Fruit fly (Drosophila melanogaster) whole organism, wandering third instar larva: ENCODE data around the gene Mst77F.

ENCODE experiments used
- Abd-B ChIP-seq: fragments of >200 bp; optimal IDR thresholded peaks from 2 replicates; lab custom pipeline; 2017; ENCODE audit warnings: missing biosample characterization, missing genetic modification characterization
- CG32264 ChIP-seq: fragments of 200-800 bp; sonication (Bioruptor generic); optimal IDR thresholded peaks from 2 replicates; lab custom pipeline; 2016; ENCODE audit warnings: missing biosample characterization, missing genetic modification characterization
- CG9705 ChIP-seq: fragments of 200-800 bp; sonication (Bioruptor generic); optimal IDR thresholded peaks from 2 replicates; lab custom pipeline; 2018; ENCODE audit warnings: missing biosample characterization, mild to moderate bottlenecking, missing genetic modification characterization
- CrebA ChIP-seq: fragments of 200-800 bp; sonication (Bioruptor generic); optimal IDR thresholded peaks from 2 replicates; lab custom pipeline; 2016; ENCODE audit warnings: missing biosample characterization, mild to moderate bottlenecking, missing genetic modification characterization, borderline replicate concordance
- Dfd ChIP-seq: fragments of >200 bp; optimal IDR thresholded peaks from 2 replicates; lab custom pipeline; 2017; ENCODE audit warnings: missing biosample characterization, missing genetic modification characterization
- GATAd ChIP-seq: sonication (Bioruptor generic); optimal IDR thresholded peaks from 2 replicates; lab custom pipeline; 2016; ENCODE audit warnings: missing biosample characterization, missing genetic modification characterization
- HLH106 ChIP-seq: fragments of 200-800 bp; optimal IDR thresholded peaks from 3 replicates; lab custom pipeline; 2019; ENCODE audit warnings: missing biosample characterization, mild to moderate bottlenecking, missing genetic modification characterization, moderate library complexity
- Hnf4 ChIP-seq: fragments of 200-800 bp; sonication (Bioruptor generic); optimal IDR thresholded peaks from 2 replicates; lab custom pipeline; 2016; ENCODE audit warnings: missing biosample characterization, mild to moderate bottlenecking, missing genetic modification characterization
- Hr78 ChIP-seq: fragments of >200 bp; optimal IDR thresholded peaks from 2 replicates; lab custom pipeline; 2017; ENCODE audit warnings: missing biosample characterization, missing genetic modification characterization
- Hr83 ChIP-seq: fragments of 200-300 bp; sonication (Bioruptor generic); optimal IDR thresholded peaks from 2 replicates; lab custom pipeline; 2016; ENCODE audit warnings: missing biosample characterization, mild to moderate bottlenecking, missing genetic modification characterization, moderate library complexity; ENCODE audit not compliant: poor library complexity, severe bottlenecking
- Mio ChIP-seq: sonication (Bioruptor generic); optimal IDR thresholded peaks from 2 replicates; lab custom pipeline; 2016; ENCODE audit warnings: missing biosample characterization, missing genetic modification characterization
- Myc ChIP-seq: fragments of >200 bp; optimal IDR thresholded peaks from 2 replicates; lab custom pipeline; 2017
- N ChIP-seq: fragments of >200 bp; optimal IDR thresholded peaks from 2 replicates; lab custom pipeline; 2018; ENCODE audit warnings: missing biosample characterization, missing external identifiers, missing genetic modification characterization
- OdsH ChIP-seq: fragments of 200-800 bp; sonication (Bioruptor generic); optimal IDR thresholded peaks from 2 replicates; lab custom pipeline; 2016; ENCODE audit warnings: missing biosample characterization, mild to moderate bottlenecking, missing genetic modification characterization
- Rel ChIP-seq, 2 experiments: fragments of 200-800 bp; sonication (Bioruptor generic) in 1 of 2; optimal IDR thresholded peaks; 2 replicates in 1 of 2; 3 replicates in 1 of 2; lab custom pipeline; 2016 to 2019; ENCODE audit warnings: mild to moderate bottlenecking in 2 of 2, missing biosample characterization in 2 of 2, missing genetic modification characterization in 2 of 2, moderate library complexity in 1 of 2
- br ChIP-seq: fragments of 200-800 bp; sonication (Bioruptor generic); optimal IDR thresholded peaks from 2 replicates; lab custom pipeline; 2016; ENCODE audit warnings: missing biosample characterization, missing genetic modification characterization
- brk ChIP-seq: fragments of 200-800 bp; sonication (Bioruptor generic); optimal IDR thresholded peaks from 2 replicates; lab custom pipeline; 2016; ENCODE audit warnings: missing biosample characterization, mild to moderate bottlenecking, missing genetic modification characterization
- dl ChIP-seq, 2 experiments: fragments of 175-275, 200-275 bp in 1 of 2; fragments of 200-275 bp in 1 of 2; sonication (Bioruptor generic); optimal IDR thresholded peaks; lab custom pipeline; 2018; ENCODE audit warnings: mild to moderate bottlenecking in 2 of 2, missing biosample characterization in 2 of 2, missing genetic modification characterization in 2 of 2, moderate library complexity in 2 of 2; ENCODE audit not compliant: partially characterized antibody in 2 of 2, insufficient read depth in 1 of 2
- dsf ChIP-seq: sonication (Bioruptor generic); optimal IDR thresholded peaks from 2 replicates; lab custom pipeline; 2016; ENCODE audit warnings: missing biosample characterization, missing genetic modification characterization, borderline replicate concordance
- ey ChIP-seq: fragments of 200-800 bp; sonication (Bioruptor generic); optimal IDR thresholded peaks from 2 replicates; lab custom pipeline; 2016; ENCODE audit warnings: missing biosample characterization, missing genetic modification characterization
- foxo ChIP-seq, 2 experiments: fragments of 200-800 bp; sonication (Bioruptor generic); optimal IDR thresholded peaks; 2 replicates in 1 of 2; 3 replicates in 1 of 2; lab custom pipeline; 2016 to 2017; ENCODE audit warnings: missing biosample characterization in 2 of 2, missing genetic modification characterization in 2 of 2
- fru ChIP-seq: fragments of 200-800 bp; sonication (Bioruptor generic); optimal IDR thresholded peaks from 3 replicates; lab custom pipeline; 2016; ENCODE audit warnings: missing biosample characterization, mild to moderate bottlenecking, missing genetic modification characterization
- h ChIP-seq: fragments of 200-800 bp; sonication (Bioruptor generic); optimal IDR thresholded peaks from 3 replicates; lab custom pipeline; 2016; ENCODE audit warnings: missing biosample characterization, mild to moderate bottlenecking, missing genetic modification characterization
- jim ChIP-seq: fragments of 175-275, 200-325 bp; sonication (Bioruptor generic); optimal IDR thresholded peaks from 2 replicates; lab custom pipeline; 2016; ENCODE audit warnings: missing biosample characterization, mild to moderate bottlenecking, missing genetic modification characterization
- lola ChIP-seq: fragments of >200 bp; optimal IDR thresholded peaks from 2 replicates; lab custom pipeline; 2017; ENCODE audit warnings: missing biosample characterization, missing genetic modification characterization
- pan ChIP-seq: fragments of >200 bp; optimal IDR thresholded peaks from 2 replicates; lab custom pipeline; 2017
- psq ChIP-seq: fragments of 200-800 bp; sonication (Bioruptor generic); optimal IDR thresholded peaks from 3 replicates; lab custom pipeline; 2017; ENCODE audit warnings: missing biosample characterization, mild to moderate bottlenecking, missing genetic modification characterization, moderate library complexity
- rgr ChIP-seq: fragments of 200-800 bp; sonication (Bioruptor generic); optimal IDR thresholded peaks from 3 replicates; lab custom pipeline; 2016; ENCODE audit warnings: missing biosample characterization, mild to moderate bottlenecking, missing genetic modification characterization
- sage ChIP-seq: fragments of 200-800 bp; sonication (Bioruptor generic); optimal IDR thresholded peaks from 2 replicates; lab custom pipeline; 2016; ENCODE audit warnings: missing biosample characterization, mild to moderate bottlenecking, missing genetic modification characterization
- sv ChIP-seq: fragments of 200-800 bp; sonication (Bioruptor generic); optimal IDR thresholded peaks from 3 replicates; lab custom pipeline; 2016; ENCODE audit warnings: missing biosample characterization, missing genetic modification characterization
- tai ChIP-seq: sonication (Bioruptor generic); optimal IDR thresholded peaks from 2 replicates; lab custom pipeline; 2016; ENCODE audit warnings: missing biosample characterization, missing genetic modification characterization
- woc ChIP-seq: sonication (Bioruptor generic); optimal IDR thresholded peaks from 2 replicates; lab custom pipeline; 2016; ENCODE audit warnings: missing biosample characterization, mild to moderate bottlenecking, missing genetic modification characterization

Gene Mst77F

dm6 chr3L:20796757-20797156 is 21.1 kb downstream of the Mst77F start:
- no peak for TF ChIP-seq ey
- TF ChIP-seq br = no peak
- no peak for TF ChIP-seq Hr78 (GFP tag; lab: Kevin White, UChicago)
- TF ChIP-seq psq = no peak
- TF ChIP-seq Mio (GFP tag; lab: Kevin White, UChicago) = no peak
- no peak for TF ChIP-seq h (GFP tag; lab: Kevin White, UChicago)
- TF ChIP-seq N (GFP tag; lab: Kevin White, UChicago) = no peak
- no peak for TF ChIP-seq Abd-B (GFP tag; lab: Kevin White, UChicago)
- TF ChIP-seq jim (GFP tag; lab: Kevin White, UChicago) = no peak
- TF ChIP-seq fru (GFP tag; lab: Kevin White, UChicago) = no peak
- TF ChIP-seq OdsH (GFP tag; lab: Kevin White, UChicago) = no peak
- no peak for TF ChIP-seq Rel (GFP tag; optimal IDR thresholded peaks at IDR 0.05; lab: Kevin White, UChicago)
- no peak for TF ChIP-seq Rel (tag; optimal IDR thresholded peaks at IDR 0.05; lab: Kevin White, UChicago)
- no peak for TF ChIP-seq sv
- TF ChIP-seq CrebA (GFP tag; lab: Kevin White, UChicago) = no peak
- TF ChIP-seq woc = no peak

DNA sequence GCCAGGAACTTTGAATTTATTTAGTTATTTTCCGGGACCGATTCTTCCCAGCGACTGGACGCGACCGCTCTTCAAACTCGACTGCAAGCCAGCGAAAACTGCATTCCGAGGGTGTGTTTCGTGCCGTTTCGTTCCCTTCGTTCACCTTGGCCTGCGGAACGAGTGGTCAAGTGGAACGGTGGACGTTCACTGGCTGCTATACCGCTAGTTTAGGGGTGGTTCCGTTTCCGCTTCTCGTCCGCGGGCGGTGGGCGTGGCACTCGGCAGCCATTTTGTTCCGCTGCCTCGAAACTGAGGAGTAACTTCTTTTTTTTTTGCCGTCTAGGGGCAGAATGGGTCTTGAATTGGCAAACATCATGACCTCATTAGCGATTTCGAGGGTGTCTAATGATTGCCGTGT is 25.1 kb downstream of the Mst77F start, which contains the start of gene Six4:
Gene Six4 (minus strand): TSS at position 85 of the 400 bp plus-strand sequence.
- TF ChIP-seq psq = no peak
- no peak for TF ChIP-seq jim (GFP tag; lab: Kevin White, UChicago)
- no peak for TF ChIP-seq ey
- no peak for TF ChIP-seq Dfd (GFP tag; lab: Kevin White, UChicago)
- TF ChIP-seq brk = no peak
- no peak for TF ChIP-seq dsf (GFP tag; lab: Kevin White, UChicago)
- no peak for TF ChIP-seq Myc (lab: Kevin White, UChicago)
- no peak for TF ChIP-seq CG9705 (GFP tag; lab: Kevin White, UChicago)
- TF ChIP-seq Hnf4 (GFP tag; lab: Kevin White, UChicago) = no peak
- no peak for TF ChIP-seq Abd-B (GFP tag; lab: Kevin White, UChicago)
- TF ChIP-seq lola = no peak
- TF ChIP-seq OdsH (GFP tag; lab: Kevin White, UChicago) = no peak
- no peak for TF ChIP-seq h (GFP tag; lab: Kevin White, UChicago)
- no peak for TF ChIP-seq pan (lab: Kevin White, UChicago)
- TF ChIP-seq GATAd (GFP tag; lab: Kevin White, UChicago) = no peak
- no peak for TF ChIP-seq fru (GFP tag; lab: Kevin White, UChicago)
- TF ChIP-seq Hr83 (GFP tag; lab: Kevin White, UChicago) = no peak
- TF ChIP-seq rgr (GFP tag; lab: Kevin White, UChicago) = no peak

- TF ChIP-seq fru (GFP tag; lab: Kevin White, UChicago) = no peak
- TF ChIP-seq Hr83 (GFP tag; lab: Kevin White, UChicago) = no peak
- no peak for TF ChIP-seq Hnf4 (GFP tag; lab: Kevin White, UChicago)
- no peak for TF ChIP-seq brk
These were observed 28.5 kb downstream of the Mst77F start for dm6 chr3L:20789299-20789698.

DNA sequence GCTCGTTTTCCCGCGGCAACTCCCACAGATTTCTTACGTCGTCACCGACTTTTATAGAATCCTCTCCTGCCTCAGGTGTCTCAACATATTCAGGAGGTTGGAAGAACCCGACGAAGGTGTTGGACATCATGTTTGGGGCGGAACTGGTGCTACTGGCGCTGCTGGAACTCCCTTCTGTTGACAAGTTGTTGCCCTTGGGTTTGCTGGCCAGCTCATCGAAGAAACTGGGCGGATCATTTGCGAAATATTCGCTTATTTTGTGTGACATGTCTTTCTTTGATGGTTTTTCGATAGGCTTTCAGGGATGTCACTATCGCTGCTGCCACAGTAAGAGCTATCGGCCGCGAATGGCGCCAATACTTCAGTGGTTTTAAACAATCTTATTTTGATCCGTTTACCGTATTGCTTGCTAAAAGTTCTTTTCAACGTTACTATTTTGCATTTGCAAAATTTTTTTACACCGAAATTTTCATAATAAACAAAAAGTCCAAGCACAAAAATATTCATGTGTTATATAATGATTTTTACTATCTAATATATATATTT is 29.9 kb downstream of the Mst77F start, which contains the start of gene CG11396:
Gene CG11396 (minus strand): TSS at position 303 of the 546 bp plus-strand sequence.
- TF ChIP-seq N (GFP tag; lab: Kevin White, UChicago) (no peak), GATAd (GFP tag; lab: Kevin White, UChicago) (no peak), tai (GFP tag; lab: Kevin White, UChicago) (no peak), Hr83 (GFP tag; lab: Kevin White, UChicago) (peak; percentile 74), CrebA (GFP tag; lab: Kevin White, UChicago) (no peak), Abd-B (GFP tag; lab: Kevin White, UChicago) (no peak), br (no peak)

- peak; percentile 44 for TF ChIP-seq sage
- TF ChIP-seq Dfd (GFP tag; lab: Kevin White, UChicago) = no peak
- peak; percentile 83 for TF ChIP-seq brk
- TF ChIP-seq foxo (GFP tag; optimal IDR thresholded peaks at IDR 0.05; lab: Kevin White, UChicago) = no peak
- no peak for TF ChIP-seq ey
- TF ChIP-seq CG9705 (GFP tag; lab: Kevin White, UChicago) = peak; percentile 2
- TF ChIP-seq CG32264 = peak; percentile 11
- peak; percentile 54 for TF ChIP-seq Hr83 (GFP tag; lab: Kevin White, UChicago)
- peak; percentile 72 for TF ChIP-seq Hnf4 (GFP tag; lab: Kevin White, UChicago)
- peak; percentile 16 for TF ChIP-seq sv
- no peak for TF ChIP-seq rgr (GFP tag; lab: Kevin White, UChicago)
- TF ChIP-seq woc = peak; percentile 13
- peak; percentile 50 for TF ChIP-seq h (GFP tag; lab: Kevin White, UChicago)
- TF ChIP-seq CrebA (GFP tag; lab: Kevin White, UChicago) = no peak
- peak; percentile 41 for TF ChIP-seq Rel (GFP tag; optimal IDR thresholded peaks at IDR 0.05; lab: Kevin White, UChicago)
- TF ChIP-seq Rel (tag; optimal IDR thresholded peaks at IDR 0.05; lab: Kevin White, UChicago) = no peak
- peak; percentile 59 for TF ChIP-seq dsf (GFP tag; lab: Kevin White, UChicago)
- no peak for TF ChIP-seq dl (GFP tag; optimal IDR thresholded peaks at IDR 0.05; lab: Kevin White, UChicago; ENCODE audit: insufficient read depth in 1 of 2, partially characterized antibody in 2 of 2)
- peak; percentile 17 for TF ChIP-seq HLH106 (tag; lab: Kevin White, UChicago)
These were observed 31.9 kb downstream of the Mst77F start, which contains the start of gene Pcif1 for dm6 chr3L:20785742-20786427. Pcif1 (minus strand) TSS chr3L:20786197.
